Worm (Caenorhabditis elegans): ENCODE measurements around the gene F17E9.16.

ce11 chrIV:8384737-8385136 lies 32.6 kb downstream of the F17E9.16 start:
- TF ChIP-seq lsy-2 (tag; optimal IDR thresholded peaks at IDR 0.05) (no peak), F44E2.7 (GFP tag; IDR thresholded peaks at IDR 0.05) (no peak), F49E8.2 (tag; optimal IDR thresholded peaks at IDR 0.05; ENCODE audit: borderline replicate concordance) (no peak), lin-39 (tag; optimal IDR thresholded peaks at IDR 0.05) (no peak), dve-1 (tag; optimal IDR thresholded peaks at IDR 0.05; ENCODE audit: insufficient read depth) (no peak), skn-1 (tag; optimal IDR thresholded peaks at IDR 0.05) (no peak), ama-1 (optimal IDR thresholded peaks at IDR 0.05) (no peak), nhr-76 (tag; optimal IDR thresholded peaks at IDR 0.05) (no peak), fkh-10 (GFP tag; optimal IDR thresholded peaks at IDR 0.05) (no peak), dmd-9 (GFP tag; IDR thresholded peaks at IDR 0.05) (no peak), R02D3.7 (tag; optimal IDR thresholded peaks at IDR 0.05) (no peak), attf-4 (tag; optimal IDR thresholded peaks at IDR 0.05) (no peak), lin-13 (GFP tag; optimal IDR thresholded peaks at IDR 0.05) (no peak)
